Fruit fly (Drosophila melanogaster): ENCODE results near the gene aay.

Gene aay

DNA sequence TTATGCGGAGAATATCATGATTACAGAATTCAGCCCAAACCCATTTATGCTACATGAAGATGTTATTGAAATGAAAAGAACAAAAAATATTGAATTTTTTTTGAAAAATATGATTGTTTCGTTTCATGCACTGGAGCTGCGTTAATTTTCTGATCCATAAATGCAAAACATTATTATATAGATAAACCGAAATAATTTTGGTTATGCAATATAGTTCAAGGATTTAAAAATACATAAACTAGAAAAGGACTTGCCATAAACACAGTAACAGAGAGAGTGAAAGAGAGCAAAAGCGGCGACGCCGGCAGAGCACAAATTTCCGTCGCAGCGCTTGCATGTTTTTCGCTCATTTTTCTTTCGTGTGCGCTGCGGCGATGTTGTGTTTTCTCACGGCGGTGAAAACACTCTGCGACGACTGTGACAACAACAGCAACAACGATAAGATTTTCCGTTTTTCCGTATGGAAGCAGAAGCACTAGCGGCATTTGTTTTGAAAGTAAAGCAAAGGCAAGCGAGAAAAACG is 39.3 kb downstream of the aay start (continued):
- peak; percentile 81 for TF ChIP-seq lilli (GFP tag; optimal IDR thresholded peaks at IDR 0.05)
- peak; percentile 20 for TF ChIP-seq CG7987 (GFP tag; optimal IDR thresholded peaks at IDR 0.05)
- TF ChIP-seq cwo (GFP tag; optimal IDR thresholded peaks at IDR 0.05) = peak; percentile 82
- TF ChIP-seq CG6791 (GFP tag; IDR thresholded peaks at IDR 0.05; ENCODE audit: partially characterized antibody) = peak; percentile 38; the same call in 1 of the 3 replicates
- no peak for TF ChIP-seq dan (GFP tag; IDR thresholded peaks at IDR 0.05)
- peak; percentile 63 for TF ChIP-seq Hr3 (GFP tag; optimal IDR thresholded peaks at IDR 0.05)
- TF ChIP-seq Atf-2 (GFP tag; optimal IDR thresholded peaks at IDR 0.05) = peak; percentile 72
- 0 out of 2 replicates have a peak, but pooled peaks have one; percentile 34 for TF ChIP-seq sim (GFP tag; IDR thresholded peaks at IDR 0.05)
- TF ChIP-seq z (GFP tag; IDR thresholded peaks at IDR 0.05) = no peak; the same call in 2 of the 3 replicates
- TF ChIP-seq ems (GFP tag; optimal IDR thresholded peaks at IDR 0.05) = peak; percentile 87
- TF ChIP-seq cato (GFP tag; optimal IDR thresholded peaks at IDR 0.05; ENCODE audit: borderline replicate concordance) = peak; percentile 70
- TF ChIP-seq CG8089 (GFP tag; optimal IDR thresholded peaks at IDR 0.05) = peak; percentile 29
- TF ChIP-seq Opbp (GFP tag; IDR thresholded peaks at IDR 0.05; ENCODE audit: partially characterized antibody) = peak; percentile 53; the same call in 2 of the 3 replicates
- TF ChIP-seq NFAT (GFP tag; IDR thresholded peaks at IDR 0.05) = peak; percentile 9; the same call in 1 of the 2 replicates
- peak; percentile 84 for TF ChIP-seq CG11695 (GFP tag; IDR thresholded peaks at IDR 0.05)
- TF ChIP-seq Side (GFP tag; optimal IDR thresholded peaks at IDR 0.05) = peak; percentile 78
- TF ChIP-seq zfh2 (GFP tag; optimal IDR thresholded peaks at IDR 0.05) = peak; percentile 58
- TF ChIP-seq bigmax (GFP tag; optimal IDR thresholded peaks at IDR 0.05) = no peak
- TF ChIP-seq Adf1 (GFP tag; IDR thresholded peaks at IDR 0.05) = peak; percentile 83
- peak; percentile 16; the same call in 1 of the 2 replicates for TF ChIP-seq CG13287 (GFP tag; IDR thresholded peaks at IDR 0.05; ENCODE audit: partially characterized antibody)
- TF ChIP-seq CG8359 (GFP tag; optimal IDR thresholded peaks at IDR 0.05; ENCODE audit: borderline replicate concordance) = peak; percentile 68
- peak; percentile 55 for TF ChIP-seq HLH54F (GFP tag; optimal IDR thresholded peaks at IDR 0.05)
- TF ChIP-seq ara (GFP tag; IDR thresholded peaks at IDR 0.05) = peak; percentile 58; the same call in 1 of the 2 replicates
- peak; percentile 90 for TF ChIP-seq CG15696 (tag; optimal IDR thresholded peaks at IDR 0.05)
- peak; percentile 90 for TF ChIP-seq fd96Cb (tag; optimal IDR thresholded peaks at IDR 0.05)
- TF ChIP-seq nmo (GFP tag; optimal IDR thresholded peaks at IDR 0.05) = peak; percentile 92
- TF ChIP-seq B-H1 (GFP tag; IDR thresholded peaks at IDR 0.05) = peak; percentile 75
- peak; percentile 69 for TF ChIP-seq ewg (GFP tag; optimal IDR thresholded peaks at IDR 0.05)
- peak; percentile 90 for TF ChIP-seq Max (GFP tag; optimal IDR thresholded peaks at IDR 0.05)
- TF ChIP-seq CG10267 (tag; optimal IDR thresholded peaks at IDR 0.05) = peak; percentile 92
- TF ChIP-seq tx (GFP tag; optimal IDR thresholded peaks at IDR 0.05) = peak; percentile 59
- TF ChIP-seq CG9876 (GFP tag; optimal IDR thresholded peaks at IDR 0.05) = no peak
- peak; percentile 98 for TF ChIP-seq sens (GFP tag)
- TF ChIP-seq sima (GFP tag; optimal IDR thresholded peaks at IDR 0.05) = no peak
- TF ChIP-seq tap (tag; optimal IDR thresholded peaks at IDR 0.05) = peak; percentile 86
- TF ChIP-seq CrebB (tag; optimal IDR thresholded peaks at IDR 0.05) = peak; percentile 80
- peak; percentile 50 for TF ChIP-seq TFAM (GFP tag; optimal IDR thresholded peaks at IDR 0.05)
- peak; percentile 96 for TF ChIP-seq CG8924 (tag; optimal IDR thresholded peaks at IDR 0.05)
- TF ChIP-seq en (GFP tag; optimal IDR thresholded peaks at IDR 0.05) = peak; percentile 71
- peak; percentile 81 for TF ChIP-seq pho (GFP tag; optimal IDR thresholded peaks at IDR 0.05)
- peak; percentile 93 for TF ChIP-seq CG18599 (GFP tag; optimal IDR thresholded peaks at IDR 0.05)
- TF ChIP-seq CG13624 (GFP tag; optimal IDR thresholded peaks at IDR 0.05) = peak; percentile 63
- no peak for TF ChIP-seq CG34224 (GFP tag; IDR thresholded peaks at IDR 0.05; ENCODE audit: partially characterized antibody)
- peak; percentile 20 for TF ChIP-seq ash1 (GFP tag; optimal IDR thresholded peaks at IDR 0.05)
- no peak for TF ChIP-seq CG2129 (GFP tag; IDR thresholded peaks at IDR 0.05; ENCODE audit: partially characterized antibody)
- TF ChIP-seq Xrp1 (GFP tag; IDR thresholded peaks at IDR 0.05) = peak; percentile 89
- TF ChIP-seq CG33213 (GFP tag; optimal IDR thresholded peaks at IDR 0.05) = peak; percentile 49
- TF ChIP-seq CG14860 (GFP tag; IDR thresholded peaks at IDR 0.05; ENCODE audit: partially characterized antibody) = no peak
- peak; percentile 58; the same call in 1 of the 2 replicates for TF ChIP-seq gt (GFP tag; IDR thresholded peaks at IDR 0.05)
- TF ChIP-seq rib (GFP tag; IDR thresholded peaks at IDR 0.05) = no peak

Data from whole organism, embryonic.